Fruit fly (Drosophila melanogaster) whole organism, embryonic: ENCODE measurements around the gene CG13272.

ENCODE experiments used
- C15 ChIP-seq: fragments of 200-800 bp; sonication (Bioruptor generic); IDR thresholded peaks from 3 replicates; pipeline ENCODE4 v1.3.6; 2022; ENCODE audit warnings: missing biosample characterization, missing genetic modification characterization
- CG12299 ChIP-seq: fragments of 200-800 bp; sonication (Bioruptor generic); optimal IDR thresholded peaks from 2 replicates; lab custom pipeline; 2018; ENCODE audit warnings: missing biosample characterization, mild to moderate bottlenecking, missing genetic modification characterization
- CG17568 ChIP-seq: fragments of 200-800 bp; sonication (Bioruptor generic); optimal IDR thresholded peaks from 2 replicates; lab custom pipeline; 2018; ENCODE audit warnings: missing biosample characterization, mild to moderate bottlenecking, missing genetic modification characterization, moderate library complexity
- CG17612 ChIP-seq: fragments of 200-800 bp; sonication (Bioruptor generic); IDR thresholded peaks from 2 replicates; pipeline ENCODE4 v1.3.6; 2022; ENCODE audit warnings: missing biosample characterization, missing genetic modification characterization
- CG2202 ChIP-seq: fragments of 200-800 bp; sonication (Bioruptor generic); optimal IDR thresholded peaks from 2 replicates; lab custom pipeline; 2018; ENCODE audit warnings: missing biosample characterization, mild to moderate bottlenecking, missing genetic modification characterization
- Dfd ChIP-seq, 2 experiments: fragments of >200 bp; optimal IDR thresholded peaks; 2 replicates each; lab custom pipeline; 2017; ENCODE audit warnings: missing biosample characterization in 2 of 2, missing genetic modification characterization in 2 of 2
- Vsx1 ChIP-seq: fragments of 200-800 bp; sonication (Bioruptor generic); optimal IDR thresholded peaks from 2 replicates; lab custom pipeline; 2017; ENCODE audit warnings: missing biosample characterization, mild to moderate bottlenecking, missing genetic modification characterization, missing genetic modification reagents
- cad ChIP-seq: fragments of >200 bp; optimal IDR thresholded peaks from 2 replicates; lab custom pipeline; 2017; ENCODE audit warnings: missing biosample characterization, missing genetic modification characterization
- jumu ChIP-seq: fragments of 200-800 bp; sonication (Bioruptor generic); optimal IDR thresholded peaks from 3 replicates; lab custom pipeline; 2016; ENCODE audit warnings: missing biosample characterization, missing genetic modification characterization
- lmd ChIP-seq: fragments of 200-800 bp; sonication (Bioruptor generic); IDR thresholded peaks from 2 replicates; pipeline ENCODE4 v1.3.6; 2022; ENCODE audit warnings: missing biosample characterization, missing genetic modification characterization
- sna ChIP-seq: fragments of 200-800 bp; sonication (Bioruptor generic); IDR thresholded peaks from 2 replicates; pipeline ENCODE4 v1.3.6; 2022; ENCODE audit warnings: missing biosample characterization, missing genetic modification characterization; ENCODE audit not compliant: partially characterized antibody
- yki ChIP-seq: fragments of >200 bp; optimal IDR thresholded peaks from 3 replicates; lab custom pipeline; 2018

dm6 chr2L:16815989-16816749 lies 11.5 kb downstream of the CG13272 start, which contains the start of gene mdy:
- TF ChIP-seq sna (GFP tag; lab: Robert Waterston, UW) (no peak; the same call in 1 of the 2 replicates), Vsx1 (peak; percentile 31), CG2202 (tag; lab: Kevin White, UChicago) (no peak), C15 (GFP tag; lab: Robert Waterston, UW) (no peak), jumu (GFP tag; lab: Kevin White, UChicago) (peak; percentile 8), lmd (GFP tag; lab: Robert Waterston, UW) (peak; percentile 40; the same call in 1 of the 2 replicates), cad (GFP tag; lab: Kevin White, UChicago) (no peak), Dfd (GFP tag; optimal IDR thresholded peaks at IDR 0.05; lab: Kevin White, UChicago) (no peak), CG12299 (peak; percentile 37), CG17612 (GFP tag; lab: Robert Waterston, UW) (no peak), CG17568 (GFP tag; lab: Kevin White, UChicago) (no peak), yki (lab: Kevin White, UChicago) (no peak)
